Fruit fly (Drosophila melanogaster) whole organism, embryonic: ENCODE measurements around the gene CG15912.

Experiments
- Atf6 ChIP-seq: fragments of 200-800 bp; sonication (Bioruptor generic); IDR thresholded peaks from 2 replicates; pipeline ENCODE4 v1.3.6; 2022; ENCODE audit warnings: missing biosample characterization, missing genetic modification characterization
- B-H1 ChIP-seq: fragments of 200-800 bp; sonication (Bioruptor generic); IDR thresholded peaks from 3 replicates; pipeline ENCODE4 v1.3.6; 2022; ENCODE audit warnings: missing biosample characterization, missing genetic modification characterization
- Bgb ChIP-seq: fragments of 200-800 bp; sonication (Bioruptor generic); IDR thresholded peaks from 2 replicates; pipeline ENCODE4 v1.3.6; 2022; ENCODE audit warnings: missing biosample characterization, missing genetic modification characterization; ENCODE audit not compliant: partially characterized antibody
- CG10147 ChIP-seq: fragments of 200-800 bp; sonication (Bioruptor generic); optimal IDR thresholded peaks from 2 replicates; lab custom pipeline; 2019; ENCODE audit warnings: missing biosample characterization, mild to moderate bottlenecking, missing genetic modification characterization, moderate library complexity
- CG10565 ChIP-seq: fragments of 200-800 bp; sonication (Bioruptor generic); optimal IDR thresholded peaks from 3 replicates; lab custom pipeline; 2016; ENCODE audit warnings: missing biosample characterization, mild to moderate bottlenecking, missing genetic modification characterization
- CG11247 ChIP-seq: fragments of 200-800 bp; sonication (Bioruptor generic); IDR thresholded peaks from 2 replicates; pipeline ENCODE4 v1.3.6; 2022; ENCODE audit warnings: missing biosample characterization, missing genetic modification characterization
- CG11504 ChIP-seq: fragments of 200-800 bp; sonication (Bioruptor generic); optimal IDR thresholded peaks from 3 replicates; lab custom pipeline; 2019; ENCODE audit warnings: missing biosample characterization, mild to moderate bottlenecking, missing genetic modification characterization, moderate library complexity
- CG13287 ChIP-seq: fragments of 200-800 bp; sonication (Bioruptor generic); IDR thresholded peaks from 2 replicates; pipeline ENCODE4 v1.3.6; 2022; ENCODE audit warnings: missing biosample characterization, missing genetic modification characterization; ENCODE audit not compliant: partially characterized antibody
- CG13424 ChIP-seq: fragments of 200-800 bp; sonication (Bioruptor generic); optimal IDR thresholded peaks from 2 replicates; lab custom pipeline; 2019; ENCODE audit warnings: missing biosample characterization, mild to moderate bottlenecking, missing genetic modification characterization, moderate library complexity
- CG16815 ChIP-seq: fragments of 200-800 bp; sonication (Bioruptor generic); optimal IDR thresholded peaks from 3 replicates; lab custom pipeline; 2017; ENCODE audit warnings: missing biosample characterization, mild to moderate bottlenecking, missing genetic modification characterization
- CG17186 ChIP-seq: fragments of 200-800 bp; sonication (Bioruptor generic); optimal IDR thresholded peaks from 3 replicates; lab custom pipeline; 2017; ENCODE audit warnings: missing biosample characterization, missing genetic modification reagents, missing genetic modification characterization
- CG2889 ChIP-seq: fragments of 200-800 bp; sonication (Bioruptor generic); IDR thresholded peaks from 3 replicates; pipeline ENCODE4 v1.3.6; 2022; ENCODE audit warnings: missing biosample characterization, missing genetic modification characterization
- CG31224 ChIP-seq: fragments of 200-800 bp; sonication (Bioruptor generic); IDR thresholded peaks from 2 replicates; pipeline ENCODE4 v1.3.6; 2022; ENCODE audit warnings: missing biosample characterization, missing genetic modification characterization
- CG32772 ChIP-seq: fragments of 200-800 bp; sonication (Bioruptor generic); IDR thresholded peaks from 2 replicates; pipeline ENCODE4 v1.3.6; 2022; ENCODE audit warnings: missing biosample characterization, missing genetic modification characterization
- CG33557 ChIP-seq: fragments of 200-800 bp; sonication (Bioruptor generic); optimal IDR thresholded peaks from 2 replicates; lab custom pipeline; 2019; ENCODE audit warnings: missing biosample characterization, mild to moderate bottlenecking, missing genetic modification characterization, moderate library complexity
- CG5180 ChIP-seq: fragments of 200-800 bp; sonication (Bioruptor generic); optimal IDR thresholded peaks from 3 replicates; lab custom pipeline; 2017; ENCODE audit warnings: missing biosample characterization, missing genetic modification characterization, mild to moderate bottlenecking, moderate library complexity, missing genetic modification reagents
- CG6254 ChIP-seq: fragments of 200-800 bp; sonication (Bioruptor generic); optimal IDR thresholded peaks from 3 replicates; lab custom pipeline; 2017; ENCODE audit warnings: mild to moderate bottlenecking, missing biosample characterization, missing genetic modification reagents, missing genetic modification characterization
- CG8478 ChIP-seq: fragments of >200 bp; optimal IDR thresholded peaks from 2 replicates; lab custom pipeline; 2018
- CG8765 ChIP-seq: fragments of 200-800 bp; sonication (Bioruptor generic); IDR thresholded peaks from 2 replicates; pipeline ENCODE4 v1.3.6; 2022; ENCODE audit warnings: missing biosample characterization, missing genetic modification characterization
- CG9797 ChIP-seq: fragments of 200-800 bp; sonication (Bioruptor generic); optimal IDR thresholded peaks from 3 replicates; lab custom pipeline; 2018; ENCODE audit warnings: missing biosample characterization, mild to moderate bottlenecking, missing genetic modification characterization
- CrebB ChIP-seq: fragments of 200-800 bp; sonication (Bioruptor generic); optimal IDR thresholded peaks from 3 replicates; lab custom pipeline; 2018; ENCODE audit warnings: missing biosample characterization, mild to moderate bottlenecking, missing genetic modification characterization
- Deaf1 ChIP-seq: fragments of 200-800 bp; optimal IDR thresholded peaks from 3 replicates; lab custom pipeline; 2019; ENCODE audit warnings: missing biosample characterization, mild to moderate bottlenecking, missing genetic modification characterization, moderate library complexity
- Doc2 ChIP-seq: fragments of 200-800 bp; sonication (Bioruptor generic); IDR thresholded peaks from 2 replicates; pipeline ENCODE4 v1.3.6; 2022; ENCODE audit warnings: missing biosample characterization, missing genetic modification characterization
- Ets65A ChIP-seq: fragments of 200-800 bp; sonication (Bioruptor generic); peaks from one replicate; lab custom pipeline; 2016; ENCODE audit warnings: missing biosample characterization, missing genetic modification characterization
- Ets97D ChIP-seq: fragments of 200-800 bp; sonication (Bioruptor generic); optimal IDR thresholded peaks from 3 replicates; lab custom pipeline; 2016; ENCODE audit warnings: missing biosample characterization, missing genetic modification characterization
- GATAe ChIP-seq: fragments of 200-800 bp; sonication (Bioruptor generic); conservative IDR thresholded peaks from 2 replicates; pipeline ENCODE4 v1.3.6; 2022; ENCODE audit warnings: missing biosample characterization, missing genetic modification characterization
- Hmr ChIP-seq: fragments of 200-800 bp; sonication (Bioruptor generic); optimal IDR thresholded peaks from 3 replicates; lab custom pipeline; 2017; ENCODE audit warnings: mild to moderate bottlenecking, missing biosample characterization, missing genetic modification reagents, missing genetic modification characterization
- Med ChIP-seq: fragments of 200-800 bp; sonication (Bioruptor generic); peaks from one replicate; lab custom pipeline; 2016; ENCODE audit warnings: missing biosample characterization, missing genetic modification characterization, mild to moderate bottlenecking, inconsistent platforms, moderate library complexity
- Meics ChIP-seq: fragments of 200-800 bp; sonication (Bioruptor generic); optimal IDR thresholded peaks from 2 replicates; lab custom pipeline; 2017; ENCODE audit warnings: missing biosample characterization, mild to moderate bottlenecking, missing genetic modification characterization
- NC2β ChIP-seq: fragments of 200-800 bp; sonication (Bioruptor generic); optimal IDR thresholded peaks from 2 replicates; lab custom pipeline; 2016; ENCODE audit warnings: missing biosample characterization, missing genetic modification characterization
- NFAT ChIP-seq: fragments of 200-800 bp; sonication (Bioruptor generic); IDR thresholded peaks from 2 replicates; pipeline ENCODE4 v1.3.6; 2022; ENCODE audit warnings: missing biosample characterization, missing genetic modification characterization
- Nf-YC ChIP-seq: fragments of 200-800 bp; optimal IDR thresholded peaks from 3 replicates; lab custom pipeline; 2019; ENCODE audit warnings: missing biosample characterization, mild to moderate bottlenecking, missing genetic modification characterization, moderate library complexity
- Oli ChIP-seq: fragments of 200-800 bp; sonication (Bioruptor generic); optimal IDR thresholded peaks from 2 replicates; lab custom pipeline; 2018; ENCODE audit warnings: missing biosample characterization, mild to moderate bottlenecking, missing genetic modification characterization, moderate library complexity
- Rx ChIP-seq: fragments of 200-800 bp; sonication (Bioruptor generic); IDR thresholded peaks from 2 replicates; pipeline ENCODE4 v1.3.6; 2022; ENCODE audit warnings: missing biosample characterization, missing genetic modification characterization
- Scr ChIP-seq: fragments of 200-800 bp; sonication (Bioruptor generic); IDR thresholded peaks from 2 replicates; pipeline ENCODE4 v1.3.6; 2022; ENCODE audit warnings: missing biosample characterization, missing genetic modification characterization; ENCODE audit not compliant: partially characterized antibody
- Spps ChIP-seq: fragments of 200-800 bp; sonication (Bioruptor generic); optimal IDR thresholded peaks from 2 replicates; lab custom pipeline; 2018; ENCODE audit warnings: missing biosample characterization, mild to moderate bottlenecking, missing genetic modification characterization
- cato ChIP-seq: fragments of 200-800 bp; sonication (Bioruptor generic); optimal IDR thresholded peaks from 2 replicates; lab custom pipeline; 2016; ENCODE audit warnings: missing biosample characterization, missing genetic modification characterization, borderline replicate concordance
- chm ChIP-seq: fragments of 200-800 bp; sonication (Bioruptor generic); IDR thresholded peaks from 2 replicates; pipeline ENCODE4 v1.3.6; 2022; ENCODE audit warnings: missing biosample characterization, missing genetic modification characterization
- chn ChIP-seq: fragments of 200-800 bp; sonication (Bioruptor generic); optimal IDR thresholded peaks from 2 replicates; lab custom pipeline; 2016; ENCODE audit warnings: missing biosample characterization, missing genetic modification characterization
- dmrt11E ChIP-seq: fragments of 200-800 bp; sonication (Bioruptor generic); optimal IDR thresholded peaks from 3 replicates; lab custom pipeline; 2018; ENCODE audit warnings: missing biosample characterization, mild to moderate bottlenecking, missing genetic modification characterization, moderate library complexity
- en ChIP-seq: fragments of 200-800 bp; sonication (Bioruptor generic); optimal IDR thresholded peaks from 2 replicates; lab custom pipeline; 2016; ENCODE audit warnings: missing biosample characterization, missing genetic modification characterization
- grn ChIP-seq: fragments of 200-800 bp; sonication (Bioruptor generic); optimal IDR thresholded peaks from 3 replicates; lab custom pipeline; 2017; ENCODE audit warnings: missing biosample characterization, missing genetic modification characterization
- ham ChIP-seq: fragments of 200-800 bp; sonication (Bioruptor generic); IDR thresholded peaks from 2 replicates; pipeline ENCODE4 v1.3.6; 2022; ENCODE audit warnings: missing biosample characterization, missing genetic modification characterization
- jing ChIP-seq: fragments of 200-800 bp; sonication (Bioruptor generic); optimal IDR thresholded peaks from 2 replicates; lab custom pipeline; 2018; ENCODE audit warnings: missing biosample characterization, mild to moderate bottlenecking, missing genetic modification characterization
- lov ChIP-seq, 2 experiments: fragments of 200-800 bp in 1 of 2; fragments of >200 bp in 1 of 2; sonication (Bioruptor generic) in 1 of 2; IDR thresholded peaks in 1 of 2; optimal IDR thresholded peaks in 1 of 2; 2 replicates in 1 of 2; 3 replicates in 1 of 2; pipeline versions ENCODE4 v1.3.6 to Lab custom; 2017 to 2022; ENCODE audit warnings: missing biosample characterization in 1 of 2, missing genetic modification characterization in 1 of 2
- nom ChIP-seq: fragments of 200-800 bp; sonication (Bioruptor generic); optimal IDR thresholded peaks from 2 replicates; lab custom pipeline; 2017; ENCODE audit warnings: missing biosample characterization, missing genetic modification characterization, mild to moderate bottlenecking, moderate library complexity, missing genetic modification reagents
- schlank ChIP-seq: fragments of 200-800 bp; sonication (Bioruptor generic); optimal IDR thresholded peaks from 2 replicates; lab custom pipeline; 2018; ENCODE audit warnings: missing biosample characterization, mild to moderate bottlenecking, missing genetic modification characterization
- tgo ChIP-seq: fragments of 200-800 bp; sonication (Bioruptor generic); IDR thresholded peaks from 3 replicates; pipeline ENCODE4 v1.3.6; 2022; ENCODE audit warnings: missing biosample characterization, missing genetic modification characterization
- tin ChIP-seq: fragments of 200-800 bp; sonication (Bioruptor generic); optimal IDR thresholded peaks from 3 replicates; lab custom pipeline; 2016; ENCODE audit warnings: missing biosample characterization, missing genetic modification characterization
- toy ChIP-seq: fragments of 200-800 bp; sonication (Bioruptor generic); IDR thresholded peaks from 2 replicates; pipeline ENCODE4 v1.3.6; 2022; ENCODE audit warnings: missing biosample characterization, missing genetic modification characterization

Gene CG15912

DNA sequence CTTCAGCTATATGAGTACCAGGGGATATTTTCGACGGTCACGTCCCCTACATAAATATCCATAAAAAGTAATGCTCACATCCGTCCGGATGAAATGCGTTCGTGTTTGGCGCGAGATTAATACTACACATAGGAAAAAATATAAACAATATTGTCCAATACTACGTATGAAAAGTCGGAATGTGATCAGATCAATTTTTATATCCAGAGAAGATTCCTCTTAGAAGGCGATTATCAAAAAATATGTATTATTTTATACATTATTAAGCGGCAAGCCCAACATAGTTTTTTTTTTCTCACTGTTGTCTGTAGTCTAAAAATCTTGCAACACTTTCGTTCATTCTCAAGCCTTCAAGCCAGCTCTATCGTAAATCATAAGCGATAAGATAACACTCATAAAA is 25.1 kb downstream of the CG15912 start (continued):
- TF ChIP-seq CG17186 (no peak), Oli (tag; lab: Kevin White, UChicago) (peak; percentile 28), nom (GFP tag; lab: Kevin White, UChicago) (no peak), cato (GFP tag; lab: Kevin White, UChicago) (no peak), CG32772 (GFP tag; lab: Robert Waterston, UW) (0 out of 2 replicates have a peak, but pooled peaks have one; percentile 23), Meics (GFP tag; lab: Kevin White, UChicago) (no peak), Ets97D (GFP tag; lab: Kevin White, UChicago) (no peak), dmrt11E (tag; lab: Kevin White, UChicago) (peak; percentile 72), en (no peak), CG8765 (GFP tag; lab: Robert Waterston, UW) (peak; percentile 25; the same call in 1 of the 2 replicates), tin (GFP tag; lab: Kevin White, UChicago) (no peak), CG13424 (peak; percentile 25), chm (GFP tag; lab: Robert Waterston, UW) (peak; percentile 16; the same call in 1 of the 2 replicates), Spps (tag; lab: Kevin White, UChicago) (peak; percentile 46), CG11247 (GFP tag; lab: Robert Waterston, UW) (no peak), CG11504 (tag; lab: Kevin White, UChicago) (peak; percentile 36), tgo (GFP tag; lab: Robert Waterston, UW) (0 out of 3 replicates have a peak, but pooled peaks have one; percentile 36)
- TF ChIP-seq, all 482 proteins: peak for 78

dm6 chrX:4581769-4582168 is 32.9 kb downstream of the CG15912 start:
- TF ChIP-seq CG10565 (GFP tag; lab: Kevin White, UChicago) (no peak), CG9797 (GFP tag; lab: Kevin White, UChicago) (no peak), Ets65A (GFP tag; lab: Kevin White, UChicago) (no peak), schlank (tag; lab: Kevin White, UChicago) (no peak), CG2889 (GFP tag; lab: Robert Waterston, UW) (no peak), CG5180 (no peak), Bgb (GFP tag; lab: Robert Waterston, UW) (no peak), B-H1 (GFP tag; lab: Robert Waterston, UW) (no peak), GATAe (GFP tag; lab: Robert Waterston, UW) (no peak), Deaf1 (tag; lab: Kevin White, UChicago) (no peak), jing (GFP tag; lab: Kevin White, UChicago) (no peak), toy (GFP tag; lab: Robert Waterston, UW) (no peak), CG31224 (GFP tag; lab: Robert Waterston, UW) (no peak), CG10147 (GFP tag; lab: Kevin White, UChicago) (no peak), NFAT (GFP tag; lab: Robert Waterston, UW) (no peak), ham (GFP tag; lab: Robert Waterston, UW) (no peak), lov (optimal IDR thresholded peaks at IDR 0.05; lab: Kevin White, UChicago) (no peak), lov (GFP tag; IDR thresholded peaks at IDR 0.05; lab: Robert Waterston, UW) (no peak), Atf6 (no peak), CrebB (no peak), CG33557 (GFP tag; lab: Kevin White, UChicago) (peak; percentile 49), Hmr (GFP tag; lab: Kevin White, UChicago) (no peak), CG6254 (GFP tag; lab: Kevin White, UChicago) (peak; percentile 57), CG8478 (lab: Kevin White, UChicago) (no peak), Rx (no peak), CG16815 (GFP tag; lab: Kevin White, UChicago) (peak; percentile 17), grn (no peak), NC2β (GFP tag; lab: Kevin White, UChicago) (no peak), chn (GFP tag; lab: Kevin White, UChicago) (no peak), Doc2 (GFP tag; lab: Robert Waterston, UW) (no peak), CG13287 (GFP tag; lab: Robert Waterston, UW) (no peak), Scr (no peak), Nf-YC (tag; lab: Kevin White, UChicago) (no peak), Med (GFP tag; lab: Kevin White, UChicago) (peak; percentile 46)
